Fruit fly (Drosophila melanogaster): ENCODE results near the gene Boh2.
A peak's percentile ranks its signal among the peaks of the same experiment; 100 is the strongest.

Boh2 gene

DNA sequence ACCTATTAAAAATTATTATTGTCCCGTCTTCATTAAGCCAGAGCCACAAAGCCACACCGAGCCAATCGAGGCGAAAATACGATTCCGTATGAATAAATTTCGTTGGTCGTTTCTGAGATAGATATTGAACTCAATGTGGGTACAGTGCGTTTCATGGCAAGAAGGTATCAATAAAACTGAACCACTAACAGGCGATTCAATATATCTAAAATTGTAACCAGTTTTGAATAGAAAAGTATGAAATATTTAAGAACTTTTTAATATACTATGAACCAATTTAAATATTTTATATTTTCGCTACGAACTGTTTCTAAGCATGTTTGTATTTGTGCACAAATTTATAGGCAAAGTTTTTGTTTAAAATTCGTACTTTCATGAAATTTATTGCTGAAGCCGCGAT lies 20.2 kb downstream of the Boh2 start (continued):
- TF ChIP-seq Trl (optimal IDR thresholded peaks at IDR 0.05) (no peak), Trl (GFP tag; optimal IDR thresholded peaks at IDR 0.05) (no peak), CG7839 (tag; optimal IDR thresholded peaks at IDR 0.05) (peak; percentile 57), HmgZ (tag; optimal IDR thresholded peaks at IDR 0.05) (peak; percentile 56), CG42726 (GFP tag; IDR thresholded peaks at IDR 0.05; ENCODE audit: partially characterized antibody) (no peak), Xrp1 (GFP tag; IDR thresholded peaks at IDR 0.05) (peak; percentile 23; the same call in 1 of the 2 replicates), Sox102F (GFP tag; optimal IDR thresholded peaks at IDR 0.05) (peak; percentile 49), H2.0 (GFP tag; IDR thresholded peaks at IDR 0.05) (no peak), maf-S (GFP tag; optimal IDR thresholded peaks at IDR 0.05) (no peak), CG14014 (GFP tag; IDR thresholded peaks at IDR 0.05) (peak; percentile 61), CG3838 (GFP tag; optimal IDR thresholded peaks at IDR 0.05) (no peak), PHDP (tag; optimal IDR thresholded peaks at IDR 0.05) (peak; percentile 75), CG17385 (GFP tag; optimal IDR thresholded peaks at IDR 0.05) (peak; percentile 54), scrt (GFP tag; optimal IDR thresholded peaks at IDR 0.05) (peak; percentile 54), Lpt (GFP tag; optimal IDR thresholded peaks at IDR 0.05) (no peak), onecut (GFP tag; IDR thresholded peaks at IDR 0.05) (no peak), gce (GFP tag; IDR thresholded peaks at IDR 0.05) (no peak), Hsf (GFP tag; optimal IDR thresholded peaks at IDR 0.05) (peak; percentile 44), exex (tag; optimal IDR thresholded peaks at IDR 0.05) (no peak), cwo (GFP tag; optimal IDR thresholded peaks at IDR 0.05) (peak; percentile 29), Dref (GFP tag; IDR thresholded peaks at IDR 0.05) (no peak), ci (GFP tag; IDR thresholded peaks at IDR 0.05) (no peak), emc (GFP tag; optimal IDR thresholded peaks at IDR 0.05) (no peak), tin (GFP tag; optimal IDR thresholded peaks at IDR 0.05) (no peak), Myb (GFP tag; optimal IDR thresholded peaks at IDR 0.05) (peak; percentile 10), Max (GFP tag; optimal IDR thresholded peaks at IDR 0.05) (no peak), lab (GFP tag; optimal IDR thresholded peaks at IDR 0.05) (peak; percentile 51), lmd (GFP tag; IDR thresholded peaks at IDR 0.05) (peak; percentile 66; the same call in 1 of the 2 replicates), dpn (GFP tag; optimal IDR thresholded peaks at IDR 0.05) (peak in 1 of 2 experiments; percentile 57), CG7786 (GFP tag; optimal IDR thresholded peaks at IDR 0.05) (peak; percentile 4), peb (GFP tag; IDR thresholded peaks at IDR 0.05) (no peak), Spps (tag; optimal IDR thresholded peaks at IDR 0.05) (no peak), nau (GFP tag; optimal IDR thresholded peaks at IDR 0.05) (no peak), her (GFP tag; optimal IDR thresholded peaks at IDR 0.05) (no peak), CG11696 (GFP tag; IDR thresholded peaks at IDR 0.05) (peak; percentile 54; the same call in 1 of the 2 replicates), CG1529 (GFP tag; optimal IDR thresholded peaks at IDR 0.05) (no peak), slbo (GFP tag; IDR thresholded peaks at IDR 0.05) (peak; percentile 87), org-1 (GFP tag; optimal IDR thresholded peaks at IDR 0.05) (peak; percentile 46), CG17912 (GFP tag; optimal IDR thresholded peaks at IDR 0.05) (no peak), pros (GFP tag; optimal IDR thresholded peaks at IDR 0.05) (no peak), dysf (GFP tag; IDR thresholded peaks at IDR 0.05) (peak; percentile 56; the same call in 2 of the 3 replicates), CG1647 (GFP tag; optimal IDR thresholded peaks at IDR 0.05) (no peak), CG30431 (GFP tag; optimal IDR thresholded peaks at IDR 0.05) (no peak), CG32532 (GFP tag; IDR thresholded peaks at IDR 0.05) (peak; percentile 87), CrebB (tag; optimal IDR thresholded peaks at IDR 0.05) (peak; percentile 43), Hr3 (GFP tag; optimal IDR thresholded peaks at IDR 0.05) (peak; percentile 8), HLH4C (GFP tag; IDR thresholded peaks at IDR 0.05; ENCODE audit: partially characterized antibody) (no peak), ara (GFP tag; IDR thresholded peaks at IDR 0.05) (no peak), pnt (GFP tag; optimal IDR thresholded peaks at IDR 0.05) (no peak), disco-r (GFP tag; optimal IDR thresholded peaks at IDR 0.05) (no peak), seq (GFP tag; IDR thresholded peaks at IDR 0.05) (peak; percentile 52; the same call in 1 of the 2 replicates), CoRest (tag; optimal IDR thresholded peaks at IDR 0.05) (peak; percentile 73), salm (tag; optimal IDR thresholded peaks at IDR 0.05) (no peak)

Data from whole organism, embryonic.